Fruit fly (Drosophila melanogaster) whole organism, adult: ENCODE measurements around the gene CG7772.

Source experiments
- CG11617 ChIP-seq: fragments of 200-800 bp; sonication (Bioruptor generic); optimal IDR thresholded peaks from 2 replicates; lab custom pipeline; 2017; ENCODE audit warnings: mild to moderate bottlenecking, missing biosample characterization, missing genetic modification reagents, missing genetic modification characterization
- CG12768 ChIP-seq: fragments of 200-800 bp; sonication (Bioruptor generic); optimal IDR thresholded peaks from 2 replicates; lab custom pipeline; 2017; ENCODE audit warnings: missing biosample characterization, missing genetic modification characterization, mild to moderate bottlenecking, moderate library complexity, missing genetic modification reagents
- CG14711 ChIP-seq: fragments of 200-800 bp; sonication (Bioruptor generic); optimal IDR thresholded peaks from 2 replicates; lab custom pipeline; 2018; ENCODE audit warnings: missing biosample characterization, mild to moderate bottlenecking, missing genetic modification characterization, moderate library complexity
- CG1620 ChIP-seq: fragments of 200-800 bp; sonication (Bioruptor generic); optimal IDR thresholded peaks from 2 replicates; lab custom pipeline; 2016; ENCODE audit warnings: missing biosample characterization, missing genetic modification characterization
- CG33017 ChIP-seq: fragments of 200-800 bp; sonication (Bioruptor generic); optimal IDR thresholded peaks from 2 replicates; lab custom pipeline; 2018; ENCODE audit warnings: missing biosample characterization, mild to moderate bottlenecking, missing genetic modification characterization, moderate library complexity
- CG5204 ChIP-seq: fragments of 200-800 bp; sonication (Bioruptor generic); optimal IDR thresholded peaks from 2 replicates; lab custom pipeline; 2016; ENCODE audit warnings: missing biosample characterization, missing genetic modification characterization
- CG7045 ChIP-seq: fragments of 200-800 bp; sonication (Bioruptor generic); optimal IDR thresholded peaks from 2 replicates; lab custom pipeline; 2017; ENCODE audit warnings: missing biosample characterization, mild to moderate bottlenecking, missing genetic modification characterization
- CG7101 ChIP-seq: fragments of 200-800 bp; sonication (Bioruptor generic); optimal IDR thresholded peaks from 2 replicates; lab custom pipeline; 2018; ENCODE audit warnings: missing biosample characterization, mild to moderate bottlenecking, missing genetic modification characterization, moderate library complexity
- Clk ChIP-seq: fragments of 200-800 bp; sonication (Bioruptor generic); optimal IDR thresholded peaks from 2 replicates; lab custom pipeline; 2017; ENCODE audit warnings: missing biosample characterization, missing genetic modification characterization
- Crg-1 ChIP-seq: fragments of 200-800 bp; sonication (Bioruptor generic); optimal IDR thresholded peaks from 2 replicates; lab custom pipeline; 2016; ENCODE audit warnings: missing biosample characterization, missing genetic modification characterization
- Hr96 ChIP-seq: fragments of 200-800 bp; sonication (Bioruptor generic); optimal IDR thresholded peaks from 2 replicates; lab custom pipeline; 2016; ENCODE audit warnings: missing biosample characterization, missing genetic modification characterization
- Mnt ChIP-seq: fragments of 200-800 bp; sonication (Bioruptor generic); optimal IDR thresholded peaks from 2 replicates; lab custom pipeline; 2016; ENCODE audit warnings: missing biosample characterization, mild to moderate bottlenecking, missing genetic modification characterization
- bab1 ChIP-seq: fragments of 200-800 bp; sonication (Bioruptor generic); optimal IDR thresholded peaks from 3 replicates; lab custom pipeline; 2019; ENCODE audit warnings: missing biosample characterization, mild to moderate bottlenecking, missing genetic modification characterization, moderate library complexity
- cic ChIP-seq: fragments of 200-800 bp; sonication (Bioruptor generic); optimal IDR thresholded peaks from 2 replicates; lab custom pipeline; 2017; ENCODE audit warnings: missing biosample characterization, mild to moderate bottlenecking, missing genetic modification characterization, moderate library complexity
- cnc ChIP-seq, 2 experiments: fragments of >200 bp; optimal IDR thresholded peaks; 2 replicates each; lab custom pipeline; 2017
- kay ChIP-seq: fragments of 200-800 bp; sonication (Bioruptor generic); peaks from one replicate; lab custom pipeline; 2016; ENCODE audit warnings: missing biosample characterization, missing genetic modification characterization, borderline replicate concordance
- ovo ChIP-seq: fragments of 200-800 bp; sonication (Bioruptor generic); optimal IDR thresholded peaks from 2 replicates; lab custom pipeline; 2016; ENCODE audit warnings: missing biosample characterization, missing genetic modification characterization
- pad ChIP-seq: fragments of 200-800 bp; sonication (Bioruptor generic); optimal IDR thresholded peaks from 3 replicates; lab custom pipeline; 2017; ENCODE audit warnings: missing biosample characterization, missing genetic modification characterization, mild to moderate bottlenecking, moderate library complexity, missing genetic modification reagents
- tj ChIP-seq: fragments of 200-800 bp; sonication (Bioruptor generic); optimal IDR thresholded peaks from 3 replicates; lab custom pipeline; 2017; ENCODE audit warnings: missing biosample characterization, mild to moderate bottlenecking, missing genetic modification characterization, moderate library complexity
- toe ChIP-seq: fragments of 200-800 bp; sonication (Bioruptor generic); optimal IDR thresholded peaks from 2 replicates; lab custom pipeline; 2016; ENCODE audit warnings: missing biosample characterization, missing genetic modification characterization

CG7772 gene

DNA sequence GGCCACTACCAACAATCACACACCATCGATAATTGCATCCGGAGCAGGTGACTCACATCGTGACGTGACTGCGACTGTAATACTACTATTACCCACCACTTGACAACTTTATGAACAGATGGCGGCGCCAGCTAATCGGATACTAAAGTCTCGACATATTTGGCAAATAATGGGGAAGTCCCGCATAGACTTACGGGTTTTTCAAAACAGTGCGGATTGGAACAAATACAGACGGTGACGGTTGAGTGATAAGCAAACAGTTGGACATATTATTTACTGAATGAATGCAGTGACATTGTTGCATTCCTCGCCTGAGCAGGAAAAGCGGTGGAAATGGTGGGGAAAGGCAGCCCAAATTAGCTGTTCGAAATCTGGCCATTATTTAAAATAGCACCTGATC, 30.5 kb downstream of the CG7772 start:
- TF ChIP-seq CG1620 (no peak), CG14711 (tag; lab: Kevin White, UChicago) (peak; percentile 2), CG11617 (no peak), kay (GFP tag; lab: Kevin White, UChicago) (peak; percentile 67)

DNA sequence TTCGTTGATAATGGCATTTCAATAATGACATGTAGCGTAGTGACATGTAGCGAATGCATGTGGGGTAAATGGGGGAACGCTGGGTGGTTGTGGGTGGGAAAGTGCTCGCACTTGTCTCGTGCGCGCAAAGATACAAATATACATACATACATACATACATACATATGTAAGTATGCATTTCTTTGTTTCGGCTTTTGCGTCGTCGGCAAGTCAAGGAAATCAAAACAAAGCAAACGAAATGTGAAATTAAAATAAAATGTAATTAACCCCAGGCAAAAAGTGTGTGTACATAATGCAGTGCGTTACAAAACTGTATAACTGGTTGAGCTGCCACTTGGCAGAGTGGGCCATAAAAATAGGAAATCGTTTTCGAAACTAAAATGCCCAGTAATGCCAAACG, 31.4 kb downstream of the CG7772 start:
- TF ChIP-seq Hr96 (GFP tag; lab: Kevin White, UChicago) = no peak

DNA sequence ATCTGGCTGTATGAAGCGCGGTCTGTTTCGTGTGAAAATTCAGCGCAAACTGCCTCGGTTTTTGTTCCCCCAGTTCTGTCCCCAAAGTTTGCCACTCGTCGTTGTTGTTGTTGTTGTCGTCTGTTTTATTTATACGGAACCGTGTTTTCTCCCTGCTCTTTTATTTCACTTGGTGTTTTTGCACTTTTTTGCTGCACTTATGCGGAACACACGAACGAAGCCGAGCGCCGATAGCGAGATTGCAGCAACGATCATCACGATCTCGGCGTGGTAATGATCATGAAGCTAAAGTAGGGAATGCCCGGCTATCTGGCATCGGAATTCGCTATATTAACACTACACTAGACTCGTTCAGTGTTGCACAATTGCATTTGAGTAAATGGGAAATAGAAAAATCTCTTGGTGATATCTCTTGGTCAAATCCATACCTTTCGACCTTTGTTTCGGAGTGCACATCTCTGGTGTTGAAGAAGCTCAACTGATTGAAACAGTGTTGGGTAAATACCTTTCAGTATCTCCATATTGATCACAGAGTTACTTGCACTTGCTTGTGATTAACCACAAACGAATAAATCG, 32.0 kb downstream of the CG7772 start:
- no peak for TF ChIP-seq CG12768 (GFP tag; lab: Kevin White, UChicago)

DNA sequence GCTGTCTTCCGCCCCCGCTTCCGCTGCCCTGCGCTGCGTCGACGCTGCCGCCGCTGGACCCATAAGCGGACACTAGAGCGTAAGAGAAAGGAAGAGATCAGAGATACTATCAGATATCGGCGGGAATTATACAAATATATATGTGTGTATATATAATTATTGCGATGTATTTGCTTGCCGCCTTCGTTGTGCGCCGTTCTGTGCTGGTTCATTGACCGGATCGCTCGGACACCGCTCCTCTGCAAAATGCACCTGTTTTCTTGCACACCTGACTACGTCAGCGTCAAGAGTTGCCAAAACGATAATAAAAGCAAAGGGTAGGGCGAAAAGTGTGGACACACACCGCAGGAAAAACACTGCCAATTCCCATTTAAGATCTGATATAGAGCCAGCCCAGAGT, 33.7 kb downstream of the CG7772 start:
- TF ChIP-seq cic (GFP tag; lab: Kevin White, UChicago) (no peak), Clk (GFP tag; lab: Kevin White, UChicago) (no peak), cnc (optimal IDR thresholded peaks at IDR 0.05; lab: Kevin White, UChicago) (no peak), kay (GFP tag; lab: Kevin White, UChicago) (no peak), CG7101 (tag; lab: Kevin White, UChicago) (no peak), CG12768 (GFP tag; lab: Kevin White, UChicago) (no peak), CG7045 (no peak), CG33017 (tag; lab: Kevin White, UChicago) (no peak), pad (no peak), CG5204 (GFP tag; lab: Kevin White, UChicago) (no peak), Crg-1 (GFP tag; lab: Kevin White, UChicago) (no peak), bab1 (no peak), CG11617 (no peak), Mnt (GFP tag; lab: Kevin White, UChicago) (no peak), ovo (no peak), CG1620 (no peak)

DNA sequence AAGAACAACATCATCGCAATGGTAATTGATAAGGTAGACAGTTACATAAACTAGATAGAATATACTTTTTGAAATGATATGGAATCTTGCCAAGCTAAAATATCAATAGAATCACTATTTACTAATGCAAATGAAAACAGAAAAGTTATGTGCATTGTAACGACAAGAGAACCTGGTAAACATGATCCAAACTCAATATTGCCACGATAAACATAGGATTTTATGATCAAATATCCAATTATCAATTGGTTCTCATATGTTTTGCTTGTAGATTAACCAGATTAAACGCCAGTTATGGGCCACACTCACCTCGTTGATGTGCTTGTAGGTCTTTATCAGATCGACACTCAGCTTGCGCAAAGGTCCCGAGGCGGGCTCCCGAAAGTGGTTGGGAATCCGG, 34.8 kb downstream of the CG7772 start:
- no peak for TF ChIP-seq Crg-1 (GFP tag; lab: Kevin White, UChicago)
- no peak for TF ChIP-seq CG5204 (GFP tag; lab: Kevin White, UChicago)
- no peak for TF ChIP-seq toe (GFP tag; lab: Kevin White, UChicago)
- no peak for TF ChIP-seq CG7101 (tag; lab: Kevin White, UChicago)
- no peak for TF ChIP-seq Clk (GFP tag; lab: Kevin White, UChicago)
- TF ChIP-seq cic (GFP tag; lab: Kevin White, UChicago) = no peak
- TF ChIP-seq pad = no peak
- no peak for TF ChIP-seq ovo
- TF ChIP-seq CG7045 = no peak
- TF ChIP-seq tj (GFP tag; lab: Kevin White, UChicago) = no peak
- TF ChIP-seq CG1620 = no peak

DNA sequence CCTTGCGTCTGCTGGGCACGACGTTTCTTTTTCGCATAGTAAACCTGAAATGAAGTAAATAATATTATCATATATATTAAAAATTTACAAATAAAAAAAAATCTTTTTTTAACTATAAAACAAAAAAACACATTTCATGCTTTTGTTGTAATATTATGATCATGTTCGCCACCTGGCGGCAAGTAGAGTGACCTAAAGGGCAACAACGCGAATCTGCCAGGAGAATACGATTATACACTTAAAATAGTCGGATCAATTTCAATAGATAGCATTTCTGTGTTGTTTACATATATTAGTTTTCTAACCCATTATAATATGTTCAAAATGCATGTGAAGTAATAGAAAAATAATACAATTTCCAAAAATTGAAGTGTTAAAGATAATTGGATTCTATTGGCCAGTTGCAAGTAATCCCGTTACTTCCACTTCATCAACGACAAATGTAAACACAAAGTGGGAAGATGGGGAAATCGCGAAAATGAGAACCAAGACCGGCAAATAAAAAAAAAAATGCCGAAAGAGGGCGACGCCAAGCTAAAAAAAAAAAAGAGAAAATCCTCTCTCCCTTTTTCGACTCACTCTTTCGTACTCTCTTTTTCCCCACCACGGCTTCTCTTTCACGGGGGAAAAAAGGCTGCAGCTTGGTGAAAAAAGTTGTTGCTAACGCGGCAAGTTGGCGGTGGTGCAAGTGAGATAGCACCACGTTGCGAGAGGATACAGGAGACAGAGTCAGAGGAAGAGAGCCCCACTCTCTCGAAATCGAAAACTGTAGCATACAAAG, 36.3 kb downstream of the CG7772 start:
- TF ChIP-seq toe (GFP tag; lab: Kevin White, UChicago) = no peak
- TF ChIP-seq CG7045 = no peak
- TF ChIP-seq Clk (GFP tag; lab: Kevin White, UChicago) = no peak
- TF ChIP-seq CG11617 = no peak
- no peak for TF ChIP-seq CG1620
- no peak for TF ChIP-seq Mnt (GFP tag; lab: Kevin White, UChicago)
- no peak for TF ChIP-seq CG7101 (tag; lab: Kevin White, UChicago)

DNA sequence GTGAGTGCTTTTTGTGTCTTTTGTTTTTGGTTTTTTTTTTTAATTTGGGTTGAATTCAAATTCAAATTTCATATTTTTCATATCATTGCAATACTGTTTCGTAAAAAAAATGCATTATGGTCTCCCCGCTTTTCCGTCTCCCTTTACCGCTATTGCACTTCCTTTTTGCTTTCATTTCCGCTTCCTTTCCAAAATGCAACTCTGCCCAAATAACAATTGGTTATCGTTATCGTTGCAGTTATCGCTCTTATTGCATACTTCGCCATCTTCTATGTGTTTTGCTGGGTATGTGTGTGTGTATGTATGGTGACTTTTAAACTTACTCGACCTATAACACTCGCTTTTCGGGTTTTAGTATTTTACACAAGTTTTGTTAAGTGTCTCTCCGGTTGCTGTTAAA, 42.0 kb downstream of the CG7772 start:
- TF ChIP-seq pad (no peak), cnc (optimal IDR thresholded peaks at IDR 0.05; lab: Kevin White, UChicago) (no peak), CG14711 (tag; lab: Kevin White, UChicago) (no peak), bab1 (no peak), CG33017 (tag; lab: Kevin White, UChicago) (no peak), Clk (GFP tag; lab: Kevin White, UChicago) (no peak), CG7045 (no peak), Mnt (GFP tag; lab: Kevin White, UChicago) (no peak), ovo (no peak), CG1620 (no peak), CG12768 (GFP tag; lab: Kevin White, UChicago) (no peak), CG7101 (tag; lab: Kevin White, UChicago) (no peak), CG5204 (GFP tag; lab: Kevin White, UChicago) (no peak), cic (GFP tag; lab: Kevin White, UChicago) (no peak), CG11617 (no peak), toe (GFP tag; lab: Kevin White, UChicago) (no peak), kay (GFP tag; lab: Kevin White, UChicago) (no peak), Crg-1 (GFP tag; lab: Kevin White, UChicago) (no peak)
